Worm (Caenorhabditis elegans): ENCODE measurements around the gene F55C10.4.

F55C10.4 gene

ce11 chrV:11407251-11407650 lies 20.7 kb downstream of the F55C10.4 start, which contains the start of gene K03B8.6:
K03B8.6 (plus strand) TSS chrV:11407584.
- no peak for TF ChIP-seq dsc-1 (tag; optimal IDR thresholded peaks at IDR 0.05)

- TF ChIP-seq nhr-19 (GFP tag; conservative IDR thresholded peaks at IDR 0.05) (no peak), sup-37 (GFP tag; optimal IDR thresholded peaks at IDR 0.05) (no peak), blmp-1 (tag; optimal IDR thresholded peaks at IDR 0.05) (no peak), fkh-4 (tag; optimal IDR thresholded peaks at IDR 0.05; ENCODE audit: borderline replicate concordance) (no peak), jun-1 (tag; optimal IDR thresholded peaks at IDR 0.05) (no peak), isw-1 (GFP tag; IDR thresholded peaks at IDR 0.05) (no peak), unc-30 (tag; optimal IDR thresholded peaks at IDR 0.05) (no peak), C16A3.4 (tag; optimal IDR thresholded peaks at IDR 0.05) (no peak), tlp-1 (tag; optimal IDR thresholded peaks at IDR 0.05) (no peak), nhr-85 (tag) (no peak), skn-1 (tag; optimal IDR thresholded peaks at IDR 0.05) (no peak), nhr-71 (tag; optimal IDR thresholded peaks at IDR 0.05) (no peak), tbx-2 (tag; optimal IDR thresholded peaks at IDR 0.05) (no peak)
Observed at ce11 chrV:11410902-11411561, 24.5 kb downstream of the F55C10.4 start, which contains the start of the genes K03B8.8 and grl-3. K03B8.8 (minus strand) TSS chrV:11411002. grl-3 (plus strand) TSS chrV:11411511.

ce11 chrV:11412125-11412524 lies 25.6 kb downstream of the F55C10.4 start:
- TF ChIP-seq hlh-4 (tag; optimal IDR thresholded peaks at IDR 0.05) (no peak), nhr-11 (tag; optimal IDR thresholded peaks at IDR 0.05) (no peak), lir-3 (tag; optimal IDR thresholded peaks at IDR 0.05; ENCODE audit: poor library complexity) (no peak), lsy-2 (tag; optimal IDR thresholded peaks at IDR 0.05) (no peak), snpc-4 (tag; optimal IDR thresholded peaks at IDR 0.05) (peak; percentile 32), ceh-90 (tag; optimal IDR thresholded peaks at IDR 0.05) (no peak), xbp-1 (tag; optimal IDR thresholded peaks at IDR 0.05) (peak; percentile 6), C16A3.4 (tag; optimal IDR thresholded peaks at IDR 0.05) (peak; percentile 19), unc-98 (GFP tag; IDR thresholded peaks at IDR 0.05) (peak; percentile 43), alr-1 (tag; optimal IDR thresholded peaks at IDR 0.05; ENCODE audit: borderline replicate concordance) (no peak), nhr-20 (tag; optimal IDR thresholded peaks at IDR 0.05) (peak; percentile 72), fos-1 (tag; optimal IDR thresholded peaks at IDR 0.05) (no peak), lin-14 (GFP tag; optimal IDR thresholded peaks at IDR 0.05) (peak; percentile 68), vab-15 (tag; optimal IDR thresholded peaks at IDR 0.05) (no peak), ceh-88 (GFP tag; IDR thresholded peaks at IDR 0.05) (no peak), sptf-1 (tag; optimal IDR thresholded peaks at IDR 0.05) (no peak), ztf-4 (tag; optimal IDR thresholded peaks at IDR 0.05) (no peak), lin-13 (GFP tag; optimal IDR thresholded peaks at IDR 0.05) (no peak), ces-1 (GFP tag; optimal IDR thresholded peaks at IDR 0.05) (no peak), sox-4 (tag; optimal IDR thresholded peaks at IDR 0.05) (no peak), ama-1 (optimal IDR thresholded peaks at IDR 0.05) (no peak), snu-23 (GFP tag; optimal IDR thresholded peaks at IDR 0.05) (peak; percentile 74), egl-13 (tag; optimal IDR thresholded peaks at IDR 0.05) (no peak), unc-130 (tag; optimal IDR thresholded peaks at IDR 0.05) (peak; percentile 41), zag-1 (tag; optimal IDR thresholded peaks at IDR 0.05) (no peak), unc-30 (tag; optimal IDR thresholded peaks at IDR 0.05) (no peak), aly-2 (tag; optimal IDR thresholded peaks at IDR 0.05) (no peak), elt-3 (tag; optimal IDR thresholded peaks at IDR 0.05) (peak in 2 of 6 experiments; percentile 19 to 23), ztf-11 (tag; optimal IDR thresholded peaks at IDR 0.05) (no peak), tlp-1 (tag; optimal IDR thresholded peaks at IDR 0.05) (no peak), mef-2 (tag; optimal IDR thresholded peaks at IDR 0.05) (no peak), ceh-82 (tag; optimal IDR thresholded peaks at IDR 0.05) (peak in 1 of 3 experiments; percentile 3), ceh-63 (GFP tag; optimal IDR thresholded peaks at IDR 0.05) (no peak), nhr-77 (tag; optimal IDR thresholded peaks at IDR 0.05) (peak; percentile 51), isw-1 (GFP tag; IDR thresholded peaks at IDR 0.05) (no peak), aha-1 (tag; optimal IDR thresholded peaks at IDR 0.05) (no peak), rnt-1 (tag; optimal IDR thresholded peaks at IDR 0.05) (peak; percentile 71), hlh-17 (GFP tag; optimal IDR thresholded peaks at IDR 0.05; ENCODE audit: borderline replicate concordance) (no peak), C34B4.2 (tag; optimal IDR thresholded peaks at IDR 0.05) (no peak)
